Fruit fly (Drosophila melanogaster) whole organism, embryonic: ENCODE results near the gene CG31952.

Experiments
- ATbp ChIP-seq: fragments of 200-800 bp; sonication (Bioruptor generic); optimal IDR thresholded peaks from 2 replicates; lab custom pipeline; 2017; ENCODE audit warnings: missing biosample characterization, mild to moderate bottlenecking, missing genetic modification characterization, missing genetic modification reagents
- Bteb2 ChIP-seq: fragments of 200-800 bp; sonication (Bioruptor generic); optimal IDR thresholded peaks from 2 replicates; lab custom pipeline; 2016; ENCODE audit warnings: missing biosample characterization, missing genetic modification characterization
- CG10366 ChIP-seq: fragments of 200-800 bp; sonication (Bioruptor generic); IDR thresholded peaks from 2 replicates; pipeline ENCODE4 v1.3.6; 2022; ENCODE audit warnings: missing biosample characterization, missing genetic modification characterization
- CG12104 ChIP-seq: fragments of 200-800 bp; sonication (Bioruptor generic); optimal IDR thresholded peaks from 3 replicates; lab custom pipeline; 2016; ENCODE audit warnings: missing biosample characterization, missing genetic modification characterization
- CG1233 ChIP-seq: fragments of 200-800 bp; sonication (Bioruptor generic); optimal IDR thresholded peaks from 4 replicates; lab custom pipeline; 2018; ENCODE audit warnings: missing biosample characterization, mild to moderate bottlenecking, missing genetic modification characterization
- CG13123 ChIP-seq: fragments of 200-800 bp; sonication (Bioruptor generic); optimal IDR thresholded peaks from 2 replicates; lab custom pipeline; 2016; ENCODE audit warnings: missing biosample characterization, missing genetic modification characterization
- CG13624 ChIP-seq: fragments of 200-800 bp; sonication (Bioruptor generic); optimal IDR thresholded peaks from 2 replicates; lab custom pipeline; 2016; ENCODE audit warnings: missing biosample characterization, missing genetic modification characterization
- CG15479 ChIP-seq: fragments of 200-800 bp; sonication (Bioruptor generic); optimal IDR thresholded peaks from 3 replicates; lab custom pipeline; 2019; ENCODE audit warnings: missing biosample characterization, mild to moderate bottlenecking, missing genetic modification characterization, moderate library complexity
- CG15696 ChIP-seq: fragments of 200-800 bp; sonication (Bioruptor generic); optimal IDR thresholded peaks from 2 replicates; lab custom pipeline; 2019; ENCODE audit warnings: missing biosample characterization, mild to moderate bottlenecking, missing genetic modification characterization, moderate library complexity
- CG1602 ChIP-seq: fragments of 200-800 bp; sonication (Bioruptor generic); optimal IDR thresholded peaks from 3 replicates; lab custom pipeline; 2016; ENCODE audit warnings: missing biosample characterization, missing genetic modification characterization
- CG1647 ChIP-seq: fragments of 200-800 bp; sonication (Bioruptor generic); optimal IDR thresholded peaks from 3 replicates; lab custom pipeline; 2016; ENCODE audit warnings: missing biosample characterization, missing genetic modification characterization
- CG18476 ChIP-seq: fragments of 200-800 bp; sonication (Bioruptor generic); optimal IDR thresholded peaks from 2 replicates; lab custom pipeline; 2016; ENCODE audit warnings: missing biosample characterization, mild to moderate bottlenecking, missing genetic modification characterization
- CG2875 ChIP-seq: fragments of 200-800 bp; sonication (Bioruptor generic); optimal IDR thresholded peaks from 2 replicates; lab custom pipeline; 2017; ENCODE audit warnings: missing biosample characterization, mild to moderate bottlenecking, missing genetic modification characterization, missing genetic modification reagents
- CG3065 ChIP-seq: fragments of 200-800 bp; sonication (Bioruptor generic); optimal IDR thresholded peaks from 2 replicates; lab custom pipeline; 2016; ENCODE audit warnings: missing biosample characterization, missing genetic modification characterization
- CG3726 ChIP-seq: fragments of 200-800 bp; sonication (Bioruptor generic); IDR thresholded peaks from 3 replicates; pipeline ENCODE4, ENCODE4 v1.3.6; 2022; ENCODE audit warnings: missing biosample characterization, missing genetic modification characterization
- CG4282 ChIP-seq: fragments of 200-800 bp; sonication (Bioruptor generic); optimal IDR thresholded peaks from 2 replicates; lab custom pipeline; 2016; ENCODE audit warnings: missing biosample characterization, missing genetic modification characterization
- CG4617 ChIP-seq: fragments of 200-800 bp; sonication (Bioruptor generic); optimal IDR thresholded peaks from 3 replicates; lab custom pipeline; 2016; ENCODE audit warnings: missing biosample characterization, missing genetic modification characterization, borderline replicate concordance
- CG5245 ChIP-seq: fragments of 200-800 bp; sonication (Bioruptor generic); optimal IDR thresholded peaks from 3 replicates; lab custom pipeline; 2016; ENCODE audit warnings: missing biosample characterization, missing genetic modification characterization
- CG9876 ChIP-seq: fragments of 200-800 bp; sonication (Bioruptor generic); optimal IDR thresholded peaks from 2 replicates; lab custom pipeline; 2016; ENCODE audit warnings: missing biosample characterization, missing genetic modification characterization
- CHES-1-like ChIP-seq: fragments of 200-800 bp; sonication (Bioruptor generic); optimal IDR thresholded peaks from 2 replicates; lab custom pipeline; 2016; ENCODE audit warnings: missing biosample characterization, missing genetic modification characterization
- Dp ChIP-seq: fragments of 200-800 bp; sonication (Bioruptor generic); optimal IDR thresholded peaks from 2 replicates; lab custom pipeline; 2018; ENCODE audit warnings: missing biosample characterization, mild to moderate bottlenecking, missing genetic modification characterization, moderate library complexity
- ERR ChIP-seq: fragments of 200-800 bp; sonication (Bioruptor generic); optimal IDR thresholded peaks from 2 replicates; lab custom pipeline; 2016; ENCODE audit warnings: missing biosample characterization, missing genetic modification characterization
- GATAe ChIP-seq: fragments of 200-800 bp; sonication (Bioruptor generic); conservative IDR thresholded peaks from 2 replicates; pipeline ENCODE4 v1.3.6; 2022; ENCODE audit warnings: missing biosample characterization, missing genetic modification characterization
- HLHmδ ChIP-seq: fragments of 200-800 bp; sonication (Bioruptor generic); optimal IDR thresholded peaks from 2 replicates; lab custom pipeline; 2018; ENCODE audit warnings: missing biosample characterization, mild to moderate bottlenecking, missing genetic modification characterization, moderate library complexity
- Rfx ChIP-seq: fragments of 200-800 bp; sonication (Bioruptor generic); IDR thresholded peaks from 2 replicates; pipeline ENCODE4 v1.3.6; 2022; ENCODE audit warnings: missing biosample characterization, missing genetic modification characterization
- Sox102F ChIP-seq: fragments of 200-800 bp; sonication (Bioruptor generic); optimal IDR thresholded peaks from 2 replicates; lab custom pipeline; 2018; ENCODE audit warnings: missing biosample characterization, mild to moderate bottlenecking, missing genetic modification characterization, moderate library complexity
- abd-A ChIP-seq: fragments of 200-800 bp; sonication (Bioruptor generic); optimal IDR thresholded peaks from 3 replicates; lab custom pipeline; 2019; ENCODE audit warnings: missing biosample characterization, mild to moderate bottlenecking, missing genetic modification characterization, moderate library complexity
- br ChIP-seq: fragments of >200 bp; optimal IDR thresholded peaks from 2 replicates; lab custom pipeline; 2017
- chinmo ChIP-seq: fragments of 200-800 bp; sonication (Bioruptor generic); IDR thresholded peaks from 4 replicates; pipeline ENCODE4 v1.3.6; 2022; ENCODE audit warnings: missing biosample characterization, missing genetic modification characterization; ENCODE audit not compliant: partially characterized antibody
- da ChIP-seq: fragments of 200-800 bp; sonication (Bioruptor generic); optimal IDR thresholded peaks from 2 replicates; lab custom pipeline; 2016; ENCODE audit warnings: missing biosample characterization, missing genetic modification characterization
- eve ChIP-seq, 2 experiments: fragments of >200 bp; optimal IDR thresholded peaks; 2 replicates each; lab custom pipeline; 2017; ENCODE audit warnings: missing biosample characterization in 2 of 2, missing genetic modification characterization in 2 of 2
- ftz-f1 ChIP-seq: fragments of 200-800 bp; sonication (Bioruptor generic); optimal IDR thresholded peaks from 2 replicates; lab custom pipeline; 2016; ENCODE audit warnings: missing biosample characterization, missing genetic modification characterization
- fu2 ChIP-seq: fragments of 200-800 bp; sonication (Bioruptor generic); optimal IDR thresholded peaks from 2 replicates; lab custom pipeline; 2016; ENCODE audit warnings: missing biosample characterization, missing genetic modification characterization
- grau ChIP-seq: fragments of 200-800 bp; optimal IDR thresholded peaks from 3 replicates; lab custom pipeline; 2019; ENCODE audit warnings: missing biosample characterization, mild to moderate bottlenecking, missing genetic modification characterization, moderate library complexity
- hth ChIP-seq: fragments of >200 bp; optimal IDR thresholded peaks from 2 replicates; lab custom pipeline; 2017; ENCODE audit warnings: inconsistent platforms
- knrl ChIP-seq: fragments of 200-800 bp; sonication (Bioruptor generic); IDR thresholded peaks from 3 replicates; pipeline ENCODE4 v1.3.6; 2022; ENCODE audit warnings: missing biosample characterization, missing genetic modification characterization; ENCODE audit not compliant: partially characterized antibody
- lov ChIP-seq, 2 experiments: fragments of 200-800 bp in 1 of 2; fragments of >200 bp in 1 of 2; sonication (Bioruptor generic) in 1 of 2; IDR thresholded peaks in 1 of 2; optimal IDR thresholded peaks in 1 of 2; 2 replicates in 1 of 2; 3 replicates in 1 of 2; pipeline versions ENCODE4 v1.3.6 to Lab custom; 2017 to 2022; ENCODE audit warnings: missing biosample characterization in 1 of 2, missing genetic modification characterization in 1 of 2
- nerfin-2 ChIP-seq: fragments of 200-800 bp; sonication (Bioruptor generic); IDR thresholded peaks from 2 replicates; pipeline ENCODE4 v1.3.6; 2022; ENCODE audit warnings: missing biosample characterization, missing genetic modification characterization; ENCODE audit not compliant: partially characterized antibody
- odd ChIP-seq: fragments of 200-800 bp; sonication (Bioruptor generic); optimal IDR thresholded peaks from 2 replicates; lab custom pipeline; 2017; ENCODE audit warnings: missing biosample characterization, mild to moderate bottlenecking, missing genetic modification characterization
- pfk ChIP-seq: fragments of 200-800 bp; sonication (Bioruptor generic); optimal IDR thresholded peaks from 2 replicates; lab custom pipeline; 2018; ENCODE audit warnings: missing biosample characterization, mild to moderate bottlenecking, missing genetic modification characterization, moderate library complexity
- pnt ChIP-seq: fragments of 200-800 bp; sonication (Bioruptor generic); optimal IDR thresholded peaks from 3 replicates; lab custom pipeline; 2016; ENCODE audit warnings: missing biosample characterization, missing genetic modification characterization
- prd ChIP-seq, 3 experiments: fragments of >200 bp in 2 of 3; fragments of 200-800 bp in 1 of 3; sonication (Bioruptor generic) in 1 of 3; optimal IDR thresholded peaks in 2 of 3; IDR thresholded peaks in 1 of 3; 2 replicates in 2 of 3; 3 replicates in 1 of 3; pipeline versions ENCODE4 v1.3.6 to Lab custom; 2017 to 2022; ENCODE audit warnings: missing biosample characterization in 1 of 3, missing genetic modification characterization in 1 of 3
- sd ChIP-seq: fragments of 200-800 bp; sonication (Bioruptor generic); optimal IDR thresholded peaks from 3 replicates; lab custom pipeline; 2018; ENCODE audit warnings: missing biosample characterization, mild to moderate bottlenecking, missing genetic modification characterization, moderate library complexity
- sens-2 ChIP-seq: fragments of 200-800 bp; sonication (Bioruptor generic); IDR thresholded peaks from 2 replicates; pipeline ENCODE4 v1.3.6; 2022; ENCODE audit warnings: missing biosample characterization, missing genetic modification characterization
- sob ChIP-seq: fragments of 200-800 bp; sonication (Bioruptor generic); IDR thresholded peaks from 2 replicates; pipeline ENCODE4 v1.3.6; 2022; ENCODE audit warnings: missing biosample characterization, missing genetic modification characterization
- sr ChIP-seq: fragments of 200-800 bp; sonication (Bioruptor generic); IDR thresholded peaks from 3 replicates; pipeline ENCODE4 v1.3.6; 2022; ENCODE audit warnings: missing biosample characterization, missing genetic modification characterization
- stc ChIP-seq: fragments of 200-800 bp; sonication (Bioruptor generic); IDR thresholded peaks from 2 replicates; pipeline ENCODE4 v1.3.6; 2022; ENCODE audit warnings: missing biosample characterization, missing genetic modification characterization
- tx ChIP-seq: fragments of 200-800 bp; sonication (Bioruptor generic); optimal IDR thresholded peaks from 2 replicates; lab custom pipeline; 2016; ENCODE audit warnings: missing biosample characterization, missing genetic modification characterization
- usp ChIP-seq: fragments of >200 bp; optimal IDR thresholded peaks from 2 replicates; lab custom pipeline; 2017; ENCODE audit warnings: missing biosample characterization, missing genetic modification characterization
- wdn ChIP-seq: fragments of 200-800 bp; sonication (Bioruptor generic); IDR thresholded peaks from 2 replicates; pipeline ENCODE4 v1.3.6; 2022; ENCODE audit warnings: missing biosample characterization, missing genetic modification characterization
- zen2 ChIP-seq: fragments of 200-800 bp; sonication (Bioruptor generic); IDR thresholded peaks from 3 replicates; pipeline ENCODE4 v1.3.6; 2022; ENCODE audit warnings: missing biosample characterization, missing genetic modification characterization; ENCODE audit not compliant: partially characterized antibody

Gene CG31952

DNA sequence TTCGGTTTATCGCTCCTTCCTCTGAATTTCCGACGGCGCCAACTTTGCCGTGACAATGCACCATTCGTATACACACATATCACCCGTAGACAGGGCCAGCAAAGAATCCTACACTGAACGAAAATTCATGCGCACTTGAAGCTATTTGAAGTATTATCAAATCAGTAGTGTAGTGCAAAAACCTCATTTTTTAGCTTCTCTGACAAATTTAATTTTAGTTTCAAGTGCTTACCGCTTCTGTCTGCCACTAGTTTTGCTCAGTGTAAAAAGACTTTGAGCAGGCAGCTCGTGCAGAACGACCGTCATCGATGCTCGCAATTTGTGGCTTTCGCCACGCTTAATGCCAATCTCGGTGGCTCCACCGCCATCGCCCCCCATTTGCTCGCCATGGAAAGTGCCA, 28.3 kb downstream of the CG31952 start (continued):
- TF ChIP-seq zen2 (GFP tag; lab: Robert Waterston, UW) = no peak
- no peak for TF ChIP-seq abd-A (tag; lab: Kevin White, UChicago)
- no peak; the same call in 1 of the 2 replicates for TF ChIP-seq CG10366 (GFP tag; lab: Robert Waterston, UW)
- no peak for TF ChIP-seq usp (GFP tag; lab: Kevin White, UChicago)
- 0 out of 3 replicates have a peak, but pooled peaks have one; percentile 20 for TF ChIP-seq CG3726
- no peak for TF ChIP-seq CG9876
- no peak for TF ChIP-seq odd (GFP tag; lab: Kevin White, UChicago)
- no peak for TF ChIP-seq CG3065
- TF ChIP-seq sd = no peak
- no peak for TF ChIP-seq hth (lab: Kevin White, UChicago)
- TF ChIP-seq fu2 = peak; percentile 17
- TF ChIP-seq CG4617 (GFP tag; lab: Kevin White, UChicago) = no peak
- TF ChIP-seq CG2875 = peak; percentile 23
- TF ChIP-seq CG13624 (GFP tag; lab: Kevin White, UChicago) = no peak
- peak; percentile 35 for TF ChIP-seq CG1647
- TF ChIP-seq CHES-1-like (GFP tag; lab: Kevin White, UChicago) = no peak
- TF ChIP-seq Rfx = peak; percentile 60
- TF ChIP-seq pfk (GFP tag; lab: Kevin White, UChicago) = no peak
- peak; percentile 22 for TF ChIP-seq ERR (GFP tag; lab: Kevin White, UChicago)
- no peak for TF ChIP-seq lov (optimal IDR thresholded peaks at IDR 0.05; lab: Kevin White, UChicago)
- peak; percentile 69; the same call in 1 of the 3 replicates for TF ChIP-seq lov (GFP tag; IDR thresholded peaks at IDR 0.05; lab: Robert Waterston, UW)
- no peak for TF ChIP-seq sr
- TF ChIP-seq da (GFP tag; lab: Kevin White, UChicago) = no peak
- TF ChIP-seq wdn = no peak
- no peak for TF ChIP-seq Dp (GFP tag; lab: Kevin White, UChicago)
- TF ChIP-seq chinmo (GFP tag; lab: Robert Waterston, UW) = no peak
- peak; percentile 46 for TF ChIP-seq CG5245 (GFP tag; lab: Kevin White, UChicago)
- TF ChIP-seq CG15479 (GFP tag; lab: Kevin White, UChicago) = no peak
- peak; percentile 35 for TF ChIP-seq grau (tag; lab: Kevin White, UChicago)
- TF ChIP-seq Bteb2 = no peak
- no peak for TF ChIP-seq HLHmδ (GFP tag; lab: Kevin White, UChicago)
- TF ChIP-seq GATAe (GFP tag; lab: Robert Waterston, UW) = no peak
- no peak for TF ChIP-seq br (lab: Kevin White, UChicago)
- no peak for TF ChIP-seq Sox102F
- no peak for TF ChIP-seq knrl (GFP tag; lab: Robert Waterston, UW)
- no peak for TF ChIP-seq CG1233 (GFP tag; lab: Kevin White, UChicago)
- TF ChIP-seq tx = no peak
- no peak for TF ChIP-seq ATbp
- TF ChIP-seq ftz-f1 (GFP tag; lab: Kevin White, UChicago) = no peak
- peak; percentile 47 for TF ChIP-seq pnt (GFP tag; lab: Kevin White, UChicago)
- peak; percentile 66 for TF ChIP-seq sob (GFP tag; lab: Robert Waterston, UW)
- no peak for TF ChIP-seq CG15696
- TF ChIP-seq CG13123 (GFP tag; lab: Kevin White, UChicago) = no peak
- no peak for TF ChIP-seq CG12104 (GFP tag; lab: Kevin White, UChicago)
- TF ChIP-seq CG4282 = no peak
- TF ChIP-seq eve (GFP tag; optimal IDR thresholded peaks at IDR 0.05; lab: Kevin White, UChicago) = no peak
- peak; percentile 29 for TF ChIP-seq CG18476 (GFP tag; lab: Kevin White, UChicago)
- no peak for TF ChIP-seq nerfin-2 (GFP tag; lab: Robert Waterston, UW)
- no peak for TF ChIP-seq sens-2 (GFP tag; lab: Robert Waterston, UW)
- peak; percentile 5 for TF ChIP-seq CG1602 (GFP tag; lab: Kevin White, UChicago)
- no peak for TF ChIP-seq prd (optimal IDR thresholded peaks at IDR 0.05; lab: Kevin White, UChicago)
- TF ChIP-seq prd (GFP tag; IDR thresholded peaks at IDR 0.05; lab: Robert Waterston, UW) = peak; percentile 77
- TF ChIP-seq stc (GFP tag; lab: Robert Waterston, UW) = no peak
